Worm (Caenorhabditis elegans) whole organism, mixed stage, embryonic: ENCODE data around the gene tram-1.
A peak's percentile ranks its signal among the peaks of the same experiment; 100 is the strongest.

ENCODE experiments used
- bed-3 ChIP-seq: fragments of 200-800 bp; sonication (Bioruptor generic); optimal IDR thresholded peaks from 3 replicates; lab custom pipeline; 2018; ENCODE audit warnings: mild to moderate bottlenecking, missing genetic modification characterization, moderate library complexity, missing compliant biosample characterization
- ceh-39 ChIP-seq: fragments of 150-350 bp; optimal IDR thresholded peaks from 2 replicates; lab custom pipeline; 2014; ENCODE audit warnings: missing biosample characterization, missing genetic modification characterization
- ceh-43 ChIP-seq: fragments of 200-800 bp; sonication (Bioruptor generic); optimal IDR thresholded peaks from 2 replicates; lab custom pipeline; 2018; ENCODE audit warnings: mild to moderate bottlenecking, missing genetic modification characterization, moderate library complexity, missing compliant biosample characterization
- ceh-83 ChIP-seq: fragments of 200-800 bp; sonication (Bioruptor generic); optimal IDR thresholded peaks from 2 replicates; lab custom pipeline; 2018; ENCODE audit warnings: mild to moderate bottlenecking, missing genetic modification characterization, missing compliant biosample characterization
- ces-1 ChIP-seq: fragments of 150-350 bp; optimal IDR thresholded peaks from 2 replicates; lab custom pipeline; 2014; ENCODE audit warnings: missing biosample characterization, missing genetic modification reagents, missing genetic modification characterization
- cnd-1 ChIP-seq: fragments of 200-800 bp; sonication (Bioruptor generic); optimal IDR thresholded peaks from 2 replicates; lab custom pipeline; 2018; ENCODE audit warnings: mild to moderate bottlenecking, missing genetic modification characterization, missing compliant biosample characterization
- drap-1 ChIP-seq: fragments of 200-800 bp; sonication (Bioruptor generic); optimal IDR thresholded peaks from 3 replicates; lab custom pipeline; 2018; ENCODE audit warnings: mild to moderate bottlenecking, missing genetic modification characterization, missing compliant biosample characterization
- ham-2 ChIP-seq: fragments of 200-800 bp; sonication (Bioruptor generic); optimal IDR thresholded peaks from 2 replicates; lab custom pipeline; 2018; ENCODE audit warnings: mild to moderate bottlenecking, missing genetic modification characterization, missing compliant biosample characterization
- hlh-1 ChIP-seq: fragments of 150-350 bp; optimal IDR thresholded peaks from 2 replicates; lab custom pipeline; 2014; ENCODE audit warnings: missing biosample characterization, missing genetic modification reagents, missing genetic modification characterization
- lin-13 ChIP-seq: fragments of 150-350 bp; optimal IDR thresholded peaks from 2 replicates; lab custom pipeline; 2014; ENCODE audit warnings: missing biosample characterization, missing genetic modification characterization
- lin-32 ChIP-seq: fragments of 200-800 bp; sonication (Bioruptor generic); optimal IDR thresholded peaks from 2 replicates; lab custom pipeline; 2018; ENCODE audit warnings: mild to moderate bottlenecking, missing genetic modification characterization, missing compliant biosample characterization
- lsy-2 ChIP-seq: fragments of 150-350 bp; optimal IDR thresholded peaks from 2 replicates; lab custom pipeline; 2014; ENCODE audit warnings: missing biosample characterization, missing genetic modification characterization
- mab-5 ChIP-seq: fragments of 150-350 bp; optimal IDR thresholded peaks from 2 replicates; lab custom pipeline; 2014; ENCODE audit warnings: missing biosample characterization, missing genetic modification characterization
- mep-1 ChIP-seq: fragments of 150-350 bp; optimal IDR thresholded peaks from 2 replicates; lab custom pipeline; 2017; ENCODE audit warnings: missing biosample characterization, missing genetic modification reagents, missing genetic modification characterization, inconsistent platforms
- mls-2 ChIP-seq: sonication (generic microtip); optimal IDR thresholded peaks from 2 replicates; lab custom pipeline; 2016; ENCODE audit warnings: mild to moderate bottlenecking, missing genetic modification characterization, moderate library complexity, missing compliant biosample characterization
- nhr-12 ChIP-seq: fragments of 150-350 bp; optimal IDR thresholded peaks from 2 replicates; lab custom pipeline; 2014; ENCODE audit warnings: missing biosample characterization, missing genetic modification characterization
- nhr-2 ChIP-seq: fragments of 150-350 bp; optimal IDR thresholded peaks from 2 replicates; lab custom pipeline; 2014; ENCODE audit warnings: missing biosample characterization, missing genetic modification characterization
- nhr-76 ChIP-seq: sonication (generic microtip); optimal IDR thresholded peaks from 2 replicates; lab custom pipeline; 2017; ENCODE audit warnings: missing biosample characterization, missing genetic modification characterization
- pha-4 ChIP-seq: fragments of 150-350 bp; optimal IDR thresholded peaks from 2 replicates; lab custom pipeline; 2018; ENCODE audit warnings: missing biosample characterization, missing genetic modification reagents, missing genetic modification characterization
- sem-2 ChIP-seq: fragments of 200-800 bp; sonication (Bioruptor generic); optimal IDR thresholded peaks from 2 replicates; lab custom pipeline; 2018; ENCODE audit warnings: mild to moderate bottlenecking, missing genetic modification characterization, missing compliant biosample characterization
- snpc-4 ChIP-seq: fragments of 150-350 bp; optimal IDR thresholded peaks from 2 replicates; lab custom pipeline; 2014; ENCODE audit warnings: missing biosample characterization, missing genetic modification characterization
- unc-120 ChIP-seq: sonication (generic microtip); optimal IDR thresholded peaks from 2 replicates; lab custom pipeline; 2017; ENCODE audit warnings: missing genetic modification characterization, missing compliant biosample characterization; ENCODE audit not compliant: poor library complexity, severe bottlenecking
- unc-39 ChIP-seq: fragments of 150-350 bp; optimal IDR thresholded peaks from 2 replicates; lab custom pipeline; 2014; ENCODE audit warnings: missing biosample characterization, missing genetic modification characterization
- unc-62 ChIP-seq: fragments of 150-350 bp; optimal IDR thresholded peaks from 2 replicates; lab custom pipeline; 2014; ENCODE audit warnings: missing biosample characterization, missing genetic modification reagents, missing genetic modification characterization
- zip-8 ChIP-seq: fragments of 150-350 bp; optimal IDR thresholded peaks from 2 replicates; lab custom pipeline; 2014; ENCODE audit warnings: missing biosample characterization, missing genetic modification characterization
- ztf-11 ChIP-seq: fragments of 150-350 bp; optimal IDR thresholded peaks from 2 replicates; lab custom pipeline; 2014; ENCODE audit warnings: missing biosample characterization, missing genetic modification characterization

Gene tram-1

DNA sequence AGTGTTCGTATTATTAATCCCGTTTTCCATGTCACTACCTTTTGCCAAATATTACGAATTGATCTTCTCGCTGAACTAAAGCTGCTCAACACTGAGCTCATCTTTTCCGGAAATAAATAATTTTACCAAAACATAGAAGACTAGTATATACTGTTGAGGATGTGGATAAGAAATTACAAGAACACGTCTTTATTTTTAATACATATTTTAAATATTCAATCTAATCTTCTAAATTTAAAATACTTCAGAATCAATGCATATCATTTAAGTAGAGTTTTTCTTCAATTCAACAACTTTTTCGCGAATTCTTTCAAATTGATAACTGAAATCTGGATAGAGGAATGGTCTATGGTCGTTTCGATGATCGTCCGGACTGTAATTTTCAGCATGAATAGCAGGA lies 6.3 kb downstream of the tram-1 start, which contains the start of gene abt-1:
Gene abt-1 (minus strand): TSS at position 101 of the 400 bp plus-strand sequence.
- TF ChIP-seq snpc-4 (tag; lab: Kevin White, UChicago) = no peak
- no peak for TF ChIP-seq ceh-39 (tag; lab: Kevin White, UChicago)
- no peak for TF ChIP-seq mep-1
- no peak for TF ChIP-seq pha-4 (tag; lab: Kevin White, UChicago)
- TF ChIP-seq, all 35 proteins: peak for 0

DNA sequence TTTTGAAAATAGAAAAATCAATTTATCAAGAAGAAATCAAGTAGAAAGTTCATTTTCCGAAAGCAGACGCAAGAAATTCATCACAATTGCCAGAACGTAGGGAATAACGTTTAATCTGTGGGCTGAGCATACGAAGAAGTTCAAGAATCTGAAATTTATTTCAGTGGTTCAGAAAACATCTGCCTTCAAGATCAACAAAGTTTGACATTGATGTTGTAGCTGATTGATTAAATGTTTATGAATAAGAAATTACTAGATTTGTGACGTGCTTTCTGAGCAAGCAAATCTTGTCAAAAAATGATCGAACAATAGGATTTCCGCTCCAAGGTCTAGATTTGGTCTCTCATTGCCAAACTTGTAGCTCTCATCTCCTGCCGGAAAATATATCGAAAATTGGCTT lies 14.9 kb downstream of the tram-1 start, which contains the start of gene K04D7.6:
Gene K04D7.6 (minus strand): TSS at position 101 of the 400 bp plus-strand sequence.
- TF ChIP-seq drap-1 (GFP tag; lab: Kevin White, UChicago) (no peak), unc-120 (no peak), zip-8 (tag; lab: Kevin White, UChicago) (no peak), lin-13 (tag; lab: Kevin White, UChicago) (no peak), nhr-12 (tag; lab: Kevin White, UChicago) (no peak)

- TF ChIP-seq lsy-2 (tag; lab: Kevin White, UChicago) (peak; percentile 49), hlh-1 (tag; lab: Kevin White, UChicago) (no peak)
Observed at ce11 chrIV:10197317-10197867, 23.7 kb downstream of the tram-1 start, which contains the start of gene gon-4. Gene gon-4, plus strand, starts transcription at chrIV:10197817.

- TF ChIP-seq bed-3 (GFP tag; lab: Kevin White, UChicago) (no peak), nhr-2 (tag; lab: Kevin White, UChicago) (no peak), zip-8 (tag; lab: Kevin White, UChicago) (no peak), ztf-11 (tag; lab: Kevin White, UChicago) (no peak), lin-13 (tag; lab: Kevin White, UChicago) (no peak), mep-1 (no peak), unc-62 (no peak), mls-2 (no peak), unc-39 (tag; lab: Kevin White, UChicago) (no peak), ceh-43 (no peak)
Observed at ce11 chrIV:10194345-10194744, 26.7 kb downstream of the tram-1 start, which contains the start of gene ptrg-1. Gene ptrg-1, minus strand, starts transcription at chrIV:10194445.

DNA sequence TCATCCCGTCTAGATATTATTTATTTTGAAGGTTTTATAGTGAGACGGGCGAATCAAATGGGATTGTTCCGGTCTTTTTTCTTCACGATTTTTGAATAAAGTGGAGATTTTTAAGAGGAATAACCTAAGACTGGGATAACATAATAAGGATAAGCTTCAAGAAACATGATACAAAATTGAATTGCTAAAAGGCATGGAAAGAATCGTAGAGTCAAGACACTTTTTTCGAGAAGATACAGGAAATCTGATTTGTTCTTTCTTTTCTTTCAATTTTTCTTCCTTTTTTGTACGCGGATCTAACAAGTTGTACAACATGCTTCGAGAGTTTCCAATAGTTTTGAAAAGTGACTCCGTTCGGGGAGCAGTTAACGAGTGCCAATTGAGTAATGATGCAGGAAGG lies 29.6 kb downstream of the tram-1 start:
- TF ChIP-seq lin-32 (GFP tag; lab: Kevin White, UChicago) (no peak), ces-1 (peak; percentile 77), ztf-11 (tag; lab: Kevin White, UChicago) (no peak)

ce11 chrIV:10190586-10190985 lies 30.5 kb downstream of the tram-1 start:
- TF ChIP-seq sem-2 (no peak), cnd-1 (tag; lab: Kevin White, UChicago) (peak; percentile 87)

DNA sequence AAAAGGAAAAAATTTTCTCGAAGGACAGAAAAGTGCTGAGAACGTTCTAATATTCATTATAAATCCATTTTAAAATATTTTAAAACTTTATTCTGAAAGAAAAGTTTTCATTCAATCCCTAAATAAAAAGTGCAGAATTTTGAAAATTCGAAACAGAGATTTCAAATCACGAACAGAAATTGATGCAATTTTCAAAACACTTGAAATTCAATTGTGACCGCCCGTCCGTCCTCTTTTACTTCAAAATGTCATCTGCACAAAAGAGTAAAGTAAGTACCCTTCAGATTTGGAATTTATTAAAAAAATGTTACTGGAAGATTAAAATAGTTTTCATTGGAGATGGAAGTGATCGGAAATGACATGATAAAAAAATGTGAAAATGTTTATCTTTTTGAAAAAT lies 32.6 kb downstream of the tram-1 start:
- no peak for TF ChIP-seq nhr-12 (tag; lab: Kevin White, UChicago)
- peak; percentile 87 for TF ChIP-seq ces-1

DNA sequence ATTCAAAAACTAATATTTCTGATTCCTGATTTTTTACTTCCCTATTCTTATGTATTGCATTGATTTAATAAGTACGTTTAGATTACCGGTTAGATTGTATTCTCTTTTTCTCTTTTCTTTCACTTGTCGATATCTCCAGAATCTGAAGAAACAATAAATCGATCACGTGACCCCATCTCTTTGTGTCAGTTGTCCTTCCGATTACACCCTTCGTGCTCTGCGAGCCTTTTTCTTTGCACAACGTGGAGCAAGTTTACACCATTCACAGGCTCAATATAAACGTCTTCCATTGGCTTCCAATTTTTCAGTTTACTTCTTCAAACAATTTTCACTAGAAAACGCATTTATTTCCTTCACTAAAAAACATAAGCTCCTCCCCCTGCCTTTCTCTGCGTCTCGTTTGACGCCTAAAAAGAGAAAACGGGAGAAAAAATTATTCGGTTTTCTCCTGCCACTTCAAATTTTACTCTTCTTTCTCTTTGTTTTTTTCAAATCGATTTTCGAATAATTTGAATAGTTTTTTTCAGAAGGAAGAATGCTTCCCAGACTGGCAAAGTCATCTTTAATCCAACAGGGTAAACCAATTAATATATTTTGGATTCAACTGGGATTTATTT lies 40.8 kb downstream of the tram-1 start, which contains the start of gene gta-1:
Gene gta-1 (plus strand): TSS at position 528 of the 617 bp plus-strand sequence.
- TF ChIP-seq ham-2 (no peak), unc-62 (peak; percentile 44), hlh-1 (tag; lab: Kevin White, UChicago) (peak; percentile 98), ceh-83 (GFP tag; lab: Kevin White, UChicago) (no peak), nhr-76 (tag; lab: Kevin White, UChicago) (no peak), mab-5 (tag; lab: Kevin White, UChicago) (no peak), ces-1 (peak; percentile 35), unc-120 (peak; percentile 42), pha-4 (tag; lab: Kevin White, UChicago) (no peak)
- TF ChIP-seq, all 35 proteins: peak for 4
